Worm (Caenorhabditis elegans) whole organism, L2 larva: ENCODE measurements around the gene nep-8.

Source experiments
- ZK546.5 ChIP-seq: sonication (generic microtip); optimal IDR thresholded peaks from 2 replicates; lab custom pipeline; 2017; ENCODE audit warnings: missing biosample characterization, missing genetic modification characterization
- aly-2 ChIP-seq: fragments of 150-350 bp; optimal IDR thresholded peaks from 2 replicates; lab custom pipeline; 2014; ENCODE audit warnings: missing biosample characterization, missing genetic modification characterization
- ama-1 ChIP-seq: fragments of 150-350 bp; optimal IDR thresholded peaks from 2 replicates; lab custom pipeline; 2018; ENCODE audit warnings: inconsistent platforms
- ceh-82 ChIP-seq: fragments of 150-350 bp; optimal IDR thresholded peaks from 2 replicates; lab custom pipeline; 2014; ENCODE audit warnings: missing biosample characterization, missing genetic modification characterization
- elt-3 ChIP-seq: sonication (generic microtip); optimal IDR thresholded peaks from 2 replicates; lab custom pipeline; 2017; ENCODE audit warnings: missing biosample characterization, missing genetic modification characterization
- fos-1 ChIP-seq: fragments of 150-350 bp; optimal IDR thresholded peaks from 2 replicates; lab custom pipeline; 2014; ENCODE audit warnings: missing biosample characterization, missing genetic modification characterization
- nhr-12 ChIP-seq: fragments of 150-350 bp; optimal IDR thresholded peaks from 2 replicates; lab custom pipeline; 2014; ENCODE audit warnings: missing biosample characterization, missing genetic modification characterization
- nhr-129 ChIP-seq: fragments of 150-350 bp; optimal IDR thresholded peaks from 2 replicates; lab custom pipeline; 2014; ENCODE audit warnings: missing biosample characterization, missing genetic modification characterization
- nhr-237 ChIP-seq: fragments of 150-350 bp; optimal IDR thresholded peaks from 2 replicates; lab custom pipeline; 2014; ENCODE audit warnings: missing biosample characterization, missing genetic modification characterization
- unc-39 ChIP-seq: fragments of 150-350 bp; optimal IDR thresholded peaks from 2 replicates; lab custom pipeline; 2014; ENCODE audit warnings: missing biosample characterization, missing genetic modification characterization

DNA sequence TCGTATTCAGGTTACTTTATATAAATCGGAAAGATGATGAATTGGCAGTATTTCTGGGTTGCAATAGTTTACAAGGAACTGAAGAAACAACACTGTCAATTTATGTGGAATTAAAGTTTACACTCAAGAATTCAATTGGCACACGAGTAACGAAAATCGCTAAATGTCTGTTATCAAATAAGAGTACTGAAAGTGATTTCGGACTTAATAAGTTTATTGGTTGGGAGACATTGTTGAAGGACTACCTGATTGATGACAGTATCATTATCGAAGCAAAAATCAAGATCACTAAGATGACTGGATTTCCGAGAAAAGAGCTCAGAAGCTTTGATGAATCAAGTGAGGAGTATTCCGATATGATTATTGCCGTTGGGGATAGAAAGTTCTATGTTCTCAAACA lies 28.3 kb upstream of the nep-8 start:
- TF ChIP-seq ZK546.5 (no peak), ama-1 (no peak), nhr-129 (no peak), nhr-12 (tag; lab: Kevin White, UChicago) (no peak), unc-39 (tag; lab: Kevin White, UChicago) (no peak), elt-3 (tag; lab: Kevin White, UChicago) (no peak), fos-1 (tag; lab: Kevin White, UChicago) (no peak), ceh-82 (tag; lab: Kevin White, UChicago) (no peak), aly-2 (tag; lab: Kevin White, UChicago) (no peak), nhr-237 (tag; lab: Kevin White, UChicago) (no peak)
